Fruit fly (Drosophila melanogaster): ENCODE measurements around the gene Sf3b5.
A peak's percentile ranks its signal among the peaks of the same experiment; 100 is the strongest.

Gene Sf3b5

DNA sequence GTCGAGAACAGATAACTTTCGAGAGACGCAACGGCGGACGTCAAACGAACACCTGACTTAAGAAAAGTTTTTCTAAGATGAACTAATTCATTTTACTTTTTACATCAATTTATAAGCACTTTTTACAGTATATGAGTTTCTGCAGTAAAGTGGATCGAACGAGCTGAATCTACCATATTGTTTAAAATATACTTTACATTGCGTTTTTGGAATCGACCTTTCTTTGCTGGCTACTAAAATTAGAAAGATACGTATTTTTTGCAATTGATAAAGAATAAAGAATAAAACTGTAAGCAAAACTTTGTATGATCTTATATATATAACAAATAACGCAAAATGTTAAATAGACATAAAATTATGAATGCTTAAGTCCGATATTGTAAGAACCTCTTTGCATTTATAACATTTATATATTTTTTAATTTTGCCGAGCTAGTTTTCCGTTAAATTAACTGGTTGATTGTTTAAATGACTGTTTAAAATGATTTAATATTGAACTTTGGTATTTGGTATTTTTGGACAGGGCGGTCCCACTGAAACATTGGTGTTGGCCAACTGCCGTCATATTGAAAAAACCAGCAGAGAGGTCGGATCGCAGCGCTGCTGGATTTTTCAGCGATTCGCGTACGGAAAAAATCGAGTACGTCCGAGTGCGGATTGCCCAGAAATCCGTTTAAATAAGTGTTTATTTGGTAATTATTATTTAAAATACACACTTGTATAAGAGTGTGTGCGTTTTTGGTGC, 37.0 kb upstream of the Sf3b5 start, which contains the start of gene Kdm2 (continued):
- TF ChIP-seq CG12219 (GFP tag; optimal IDR thresholded peaks at IDR 0.05): no peak
- no peak for TF ChIP-seq CG14014 (GFP tag; IDR thresholded peaks at IDR 0.05)
- TF ChIP-seq ac (GFP tag; optimal IDR thresholded peaks at IDR 0.05): no peak
- peak; percentile 67 for TF ChIP-seq pzg (GFP tag; optimal IDR thresholded peaks at IDR 0.05)
- TF ChIP-seq Lpt (GFP tag; optimal IDR thresholded peaks at IDR 0.05): no peak
- TF ChIP-seq Pdp1 (GFP tag; optimal IDR thresholded peaks at IDR 0.05): peak in 1 of 2 experiments; percentile 19
- no peak for TF ChIP-seq nau (GFP tag; optimal IDR thresholded peaks at IDR 0.05)
- TF ChIP-seq CG15601 (tag; optimal IDR thresholded peaks at IDR 0.05): peak; percentile 30
- peak; percentile 9 for TF ChIP-seq caup (GFP tag; optimal IDR thresholded peaks at IDR 0.05; ENCODE audit: severe bottlenecking)
- TF ChIP-seq toy (GFP tag; IDR thresholded peaks at IDR 0.05): no peak
- TF ChIP-seq MESR4 (GFP tag; optimal IDR thresholded peaks at IDR 0.05): peak; percentile 74
- TF ChIP-seq YL-1 (GFP tag; optimal IDR thresholded peaks at IDR 0.05): peak; percentile 70
- TF ChIP-seq fd102C (GFP tag; optimal IDR thresholded peaks at IDR 0.05): peak; percentile 48
- peak; percentile 18 for TF ChIP-seq Camta (GFP tag; optimal IDR thresholded peaks at IDR 0.05)
- peak; percentile 39 for TF ChIP-seq CG13296 (GFP tag; optimal IDR thresholded peaks at IDR 0.05)
- no peak for TF ChIP-seq CG3995 (GFP tag; optimal IDR thresholded peaks at IDR 0.05)
- TF ChIP-seq CG13894 (tag; optimal IDR thresholded peaks at IDR 0.05): peak; percentile 62
- peak; percentile 27 for TF ChIP-seq grau (tag; optimal IDR thresholded peaks at IDR 0.05)
- no peak for TF ChIP-seq sob (GFP tag; IDR thresholded peaks at IDR 0.05)
- TF ChIP-seq CkIIα-i1 (GFP tag; IDR thresholded peaks at IDR 0.05): no peak
- no peak for TF ChIP-seq CG12236 (GFP tag; optimal IDR thresholded peaks at IDR 0.05)
- no peak for TF ChIP-seq gsb (GFP tag; IDR thresholded peaks at IDR 0.05)
- peak; percentile 57 for TF ChIP-seq Dek (tag; optimal IDR thresholded peaks at IDR 0.05)
- no peak for TF ChIP-seq CG11085 (GFP tag; IDR thresholded peaks at IDR 0.05)
- peak; percentile 34 for TF ChIP-seq BtbVII (GFP tag; optimal IDR thresholded peaks at IDR 0.05)
- TF ChIP-seq CG10147 (GFP tag; optimal IDR thresholded peaks at IDR 0.05): no peak
- TF ChIP-seq Fer3 (tag; optimal IDR thresholded peaks at IDR 0.05): peak; percentile 42
- TF ChIP-seq btn (GFP tag; optimal IDR thresholded peaks at IDR 0.05): no peak
- TF ChIP-seq CG15696 (tag; optimal IDR thresholded peaks at IDR 0.05): no peak
- no peak for TF ChIP-seq eyg (GFP tag; optimal IDR thresholded peaks at IDR 0.05)
- peak; percentile 3 for TF ChIP-seq Vsx1 (GFP tag; optimal IDR thresholded peaks at IDR 0.05)
- TF ChIP-seq Dbx (GFP tag; IDR thresholded peaks at IDR 0.05): no peak
- peak; percentile 48 for TF ChIP-seq Dp (GFP tag; optimal IDR thresholded peaks at IDR 0.05)
- no peak for TF ChIP-seq shn (GFP tag; optimal IDR thresholded peaks at IDR 0.05)
- peak; percentile 16 for TF ChIP-seq nerfin-1 (tag; optimal IDR thresholded peaks at IDR 0.05)
- TF ChIP-seq crc (GFP tag; optimal IDR thresholded peaks at IDR 0.05): no peak
- peak; percentile 50 for TF ChIP-seq CG1603 (tag; optimal IDR thresholded peaks at IDR 0.05)
- no peak for TF ChIP-seq slou (GFP tag; optimal IDR thresholded peaks at IDR 0.05)
- TF ChIP-seq CG31365 (tag; optimal IDR thresholded peaks at IDR 0.05): peak; percentile 7
- TF ChIP-seq nmo (GFP tag; optimal IDR thresholded peaks at IDR 0.05): no peak
- no peak for TF ChIP-seq Adf1 (GFP tag; IDR thresholded peaks at IDR 0.05)
- no peak for TF ChIP-seq CG1792 (GFP tag; optimal IDR thresholded peaks at IDR 0.05)
- TF ChIP-seq al (GFP tag; IDR thresholded peaks at IDR 0.05): no peak
- TF ChIP-seq sens (GFP tag): peak; percentile 73
- TF ChIP-seq CG5180 (GFP tag; optimal IDR thresholded peaks at IDR 0.05): no peak
- TF ChIP-seq Deaf1 (tag; optimal IDR thresholded peaks at IDR 0.05): peak; percentile 45
- TF ChIP-seq CG2120 (GFP tag; optimal IDR thresholded peaks at IDR 0.05): no peak
- TF ChIP-seq Dref (GFP tag; IDR thresholded peaks at IDR 0.05): no peak
- TF ChIP-seq CG17385 (GFP tag; optimal IDR thresholded peaks at IDR 0.05): peak; percentile 42
- peak; percentile 37 for TF ChIP-seq exex (tag; optimal IDR thresholded peaks at IDR 0.05)

Measured in whole organism, embryonic.